Fruit fly (Drosophila melanogaster) whole organism, prepupa: ENCODE measurements around the gene CG13306.
A peak's percentile ranks its signal among the peaks of the same experiment; 100 is the strongest.

ENCODE experiments used
- CG11762 ChIP-seq: fragments of 200-800 bp; sonication (Bioruptor generic); optimal IDR thresholded peaks from 3 replicates; lab custom pipeline; 2016; ENCODE audit warnings: missing biosample characterization, missing genetic modification characterization; ENCODE audit not compliant: insufficient read depth
- Eip75B ChIP-seq: fragments of 200-800 bp; sonication (Bioruptor generic); optimal IDR thresholded peaks from 3 replicates; lab custom pipeline; 2016; ENCODE audit warnings: missing biosample characterization, missing genetic modification characterization
- Eip78C ChIP-seq: fragments of 200-800 bp; sonication (Bioruptor generic); peaks from one replicate; lab custom pipeline; 2016; ENCODE audit warnings: missing biosample characterization, missing genetic modification characterization
- dac ChIP-seq: fragments of 200-800 bp; sonication (Bioruptor generic); optimal IDR thresholded peaks from 2 replicates; lab custom pipeline; 2017; ENCODE audit warnings: missing biosample characterization, mild to moderate bottlenecking, missing genetic modification characterization

DNA sequence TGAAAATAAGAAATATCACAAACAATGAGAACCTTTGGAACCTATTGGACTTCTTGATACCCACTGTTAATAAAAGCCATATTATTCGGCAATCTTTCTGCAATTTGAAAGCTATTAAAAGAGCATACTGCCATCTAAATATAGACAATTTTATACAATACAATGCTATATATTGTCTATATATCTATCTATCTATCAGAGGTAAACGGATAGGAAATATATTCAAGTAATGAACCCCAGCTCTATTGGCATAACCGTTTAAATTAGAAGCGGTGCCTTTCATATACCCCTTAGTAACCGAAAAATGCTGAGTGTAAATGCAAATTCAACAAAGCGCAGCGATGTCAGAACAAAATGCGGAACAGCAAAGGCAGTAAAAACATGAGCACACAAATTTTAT is 14.3 kb upstream of the CG13306 start:
- TF ChIP-seq Eip75B (GFP tag; lab: Kevin White, UChicago) (no peak), Eip78C (peak; percentile 69), CG11762 (GFP tag; lab: Kevin White, UChicago) (no peak), dac (no peak)
